Worm (Caenorhabditis elegans) whole organism, L1 larva: ENCODE data around the gene hap-1.

Source experiments
- C16A3.4 ChIP-seq: fragments of 150-350 bp; optimal IDR thresholded peaks from 2 replicates; lab custom pipeline; 2014; ENCODE audit warnings: missing biosample characterization, missing genetic modification characterization
- C34B4.2 ChIP-seq: sonication (generic microtip); optimal IDR thresholded peaks from 2 replicates; lab custom pipeline; 2017; ENCODE audit warnings: mild to moderate bottlenecking, missing genetic modification characterization, missing compliant biosample characterization
- F16B12.6 ChIP-seq: fragments of 150-350 bp; optimal IDR thresholded peaks from 2 replicates; lab custom pipeline; 2014; ENCODE audit warnings: missing biosample characterization, missing genetic modification characterization
- Y116A8C.19 ChIP-seq: sonication (generic microtip); optimal IDR thresholded peaks from 2 replicates; lab custom pipeline; 2016; ENCODE audit warnings: missing compliant biosample characterization, missing genetic modification characterization, borderline replicate concordance
- aha-1 ChIP-seq: fragments of 150-350 bp; optimal IDR thresholded peaks from 2 replicates; lab custom pipeline; 2014; ENCODE audit warnings: missing biosample characterization, missing genetic modification characterization
- alr-1 ChIP-seq: fragments of 200-800 bp; sonication (Bioruptor generic); optimal IDR thresholded peaks from 2 replicates; lab custom pipeline; 2018; ENCODE audit warnings: borderline replicate concordance, mild to moderate bottlenecking, missing genetic modification characterization, missing compliant biosample characterization
- ama-1 ChIP-seq: fragments of 150-350 bp; optimal IDR thresholded peaks from 2 replicates; lab custom pipeline; 2014
- blmp-1 ChIP-seq: fragments of 150-350 bp; optimal IDR thresholded peaks from 2 replicates; lab custom pipeline; 2014; ENCODE audit warnings: missing biosample characterization, missing genetic modification characterization
- ceh-8 ChIP-seq: fragments of 200-800 bp; sonication (Bioruptor generic); optimal IDR thresholded peaks from 2 replicates; lab custom pipeline; 2018; ENCODE audit warnings: mild to moderate bottlenecking, missing genetic modification characterization, moderate library complexity, missing compliant biosample characterization
- ceh-88 ChIP-seq: fragments of 200-800 bp; sonication (Bioruptor generic); IDR thresholded peaks from 2 replicates; pipeline ENCODE4 v1.3.6; 2022; ENCODE audit warnings: missing genetic modification characterization, missing compliant biosample characterization
- ceh-90 ChIP-seq: sonication (generic microtip); optimal IDR thresholded peaks from 2 replicates; lab custom pipeline; 2016; ENCODE audit warnings: missing genetic modification characterization, missing compliant biosample characterization
- efl-1 ChIP-seq, 4 experiments: fragments of 150-350 bp; optimal IDR thresholded peaks in 3 of 4; peaks in 1 of 4; 1 replicate in 1 of 4; 2 replicates in 3 of 4; lab custom pipeline; 2014; ENCODE audit warnings: missing biosample characterization in 2 of 4, missing genetic modification characterization in 2 of 4, missing genetic modification reagents in 2 of 4
- egl-27 ChIP-seq, 2 experiments: fragments of 150-350 bp in 1 of 2; sonication (generic microtip); optimal IDR thresholded peaks; 3 replicates each; lab custom pipeline; 2017 to 2018; ENCODE audit warnings: missing biosample characterization in 2 of 2, missing genetic modification characterization in 2 of 2, missing genetic modification reagents in 2 of 2
- fkh-10 ChIP-seq: sonication (generic microtip); optimal IDR thresholded peaks from 2 replicates; lab custom pipeline; 2017; ENCODE audit warnings: missing biosample characterization, missing genetic modification reagents, missing genetic modification characterization
- fkh-4 ChIP-seq: sonication (generic microtip); optimal IDR thresholded peaks from 2 replicates; lab custom pipeline; 2016; ENCODE audit warnings: missing compliant biosample characterization, missing genetic modification characterization, borderline replicate concordance
- fos-1 ChIP-seq: fragments of 150-350 bp; optimal IDR thresholded peaks from 2 replicates; lab custom pipeline; 2014; ENCODE audit warnings: missing biosample characterization, missing genetic modification characterization
- grh-1 ChIP-seq: fragments of 200-800 bp; sonication (Bioruptor generic); IDR thresholded peaks from 2 replicates; pipeline ENCODE4 v1.3.6; 2022; ENCODE audit warnings: missing genetic modification reagents, missing genetic modification characterization, missing compliant biosample characterization
- hlh-17 ChIP-seq: fragments of 200-800 bp; sonication (Bioruptor generic); optimal IDR thresholded peaks from 2 replicates; lab custom pipeline; 2018; ENCODE audit warnings: missing genetic modification characterization, mild to moderate bottlenecking, missing compliant biosample characterization, moderate library complexity, borderline replicate concordance
- hpl-2 ChIP-seq: fragments of 150-350 bp; optimal IDR thresholded peaks from 2 replicates; lab custom pipeline; 2014; ENCODE audit warnings: missing biosample characterization, missing genetic modification reagents, missing genetic modification characterization
- jun-1 ChIP-seq: fragments of 150-350 bp; optimal IDR thresholded peaks from 2 replicates; lab custom pipeline; 2014; ENCODE audit warnings: missing biosample characterization, missing genetic modification reagents, missing genetic modification characterization
- lin-13 ChIP-seq: fragments of 150-350 bp; optimal IDR thresholded peaks from 2 replicates; lab custom pipeline; 2014; ENCODE audit warnings: missing biosample characterization, missing genetic modification reagents, missing genetic modification characterization
- mab-9 ChIP-seq: fragments of 200-800 bp; sonication (Bioruptor generic); IDR thresholded peaks from 2 replicates; pipeline ENCODE4 v1.3.6; 2022; ENCODE audit warnings: missing genetic modification reagents, missing genetic modification characterization, missing compliant biosample characterization
- mdl-1 ChIP-seq, 2 experiments: fragments of 150-350 bp; optimal IDR thresholded peaks; 2 replicates each; lab custom pipeline; 2014 to 2017; ENCODE audit warnings: missing biosample characterization in 2 of 2, missing genetic modification characterization in 2 of 2, inconsistent platforms in 1 of 2
- mef-2 ChIP-seq: fragments of 150-350 bp; optimal IDR thresholded peaks from 2 replicates; lab custom pipeline; 2014; ENCODE audit warnings: missing biosample characterization, missing genetic modification characterization
- mep-1 ChIP-seq: fragments of 150-350 bp; optimal IDR thresholded peaks from 2 replicates; lab custom pipeline; 2014; ENCODE audit warnings: missing biosample characterization, missing genetic modification characterization
- nhr-237 ChIP-seq: fragments of 150-350 bp; optimal IDR thresholded peaks from 2 replicates; lab custom pipeline; 2014; ENCODE audit warnings: missing biosample characterization, missing genetic modification characterization
- nhr-28 ChIP-seq: fragments of 150-350 bp; optimal IDR thresholded peaks from 2 replicates; lab custom pipeline; 2014; ENCODE audit warnings: missing biosample characterization, missing genetic modification characterization
- nhr-47 ChIP-seq: sonication (generic microtip); optimal IDR thresholded peaks from 2 replicates; lab custom pipeline; 2016; ENCODE audit warnings: mild to moderate bottlenecking, missing genetic modification characterization, moderate library complexity, missing compliant biosample characterization
- nhr-71 ChIP-seq: sonication (generic microtip); optimal IDR thresholded peaks from 2 replicates; lab custom pipeline; 2016; ENCODE audit warnings: mild to moderate bottlenecking, missing genetic modification characterization, moderate library complexity, missing compliant biosample characterization
- nhr-76 ChIP-seq: sonication (generic microtip); optimal IDR thresholded peaks from 2 replicates; lab custom pipeline; 2017; ENCODE audit warnings: missing biosample characterization, missing genetic modification characterization
- nhr-85 ChIP-seq: sonication (generic microtip); peaks from one replicate; lab custom pipeline; 2016; ENCODE audit warnings: missing genetic modification characterization, inconsistent platforms, missing compliant biosample characterization
- pqm-1 ChIP-seq: sonication (generic microtip); optimal IDR thresholded peaks from 3 replicates; lab custom pipeline; 2017; ENCODE audit warnings: missing biosample characterization, missing genetic modification characterization
- rnt-1 ChIP-seq: sonication (generic microtip); optimal IDR thresholded peaks from 2 replicates; lab custom pipeline; 2016; ENCODE audit warnings: mild to moderate bottlenecking, missing genetic modification characterization, moderate library complexity, missing compliant biosample characterization
- snpc-4 ChIP-seq: fragments of 150-350 bp; optimal IDR thresholded peaks from 2 replicates; lab custom pipeline; 2014; ENCODE audit warnings: missing biosample characterization, missing genetic modification characterization
- snu-23 ChIP-seq: sonication (generic microtip); optimal IDR thresholded peaks from 2 replicates; lab custom pipeline; 2016; ENCODE audit warnings: missing genetic modification characterization, missing compliant biosample characterization
- sox-4 ChIP-seq: sonication (generic microtip); optimal IDR thresholded peaks from 2 replicates; lab custom pipeline; 2016; ENCODE audit warnings: missing genetic modification characterization, missing compliant biosample characterization
- sptf-1 ChIP-seq: fragments of 150-350 bp; optimal IDR thresholded peaks from 2 replicates; lab custom pipeline; 2014; ENCODE audit warnings: missing biosample characterization, missing genetic modification characterization
- sup-37 ChIP-seq: fragments of 200-800 bp; sonication (Bioruptor generic); optimal IDR thresholded peaks from 2 replicates; lab custom pipeline; 2018; ENCODE audit warnings: mild to moderate bottlenecking, missing genetic modification characterization, missing compliant biosample characterization
- unc-30 ChIP-seq: sonication (generic microtip); optimal IDR thresholded peaks from 2 replicates; lab custom pipeline; 2017; ENCODE audit warnings: missing biosample characterization, missing genetic modification characterization
- unc-62 ChIP-seq: fragments of 150-350 bp; optimal IDR thresholded peaks from 2 replicates; lab custom pipeline; 2014; ENCODE audit warnings: missing biosample characterization, missing genetic modification reagents, missing genetic modification characterization
- unc-98 ChIP-seq: fragments of 200-800 bp; sonication (Bioruptor generic); IDR thresholded peaks from 2 replicates; pipeline ENCODE4 v1.3.6; 2022; ENCODE audit warnings: missing genetic modification characterization, missing compliant biosample characterization
- zag-1 ChIP-seq: fragments of 150-350 bp; optimal IDR thresholded peaks from 2 replicates; lab custom pipeline; 2014; ENCODE audit warnings: missing biosample characterization, missing genetic modification characterization
- zip-4 ChIP-seq: fragments of 200-800 bp; sonication (Bioruptor generic); optimal IDR thresholded peaks from 2 replicates; lab custom pipeline; 2018; ENCODE audit warnings: mild to moderate bottlenecking, missing genetic modification characterization, moderate library complexity, missing compliant biosample characterization
- ztf-11 ChIP-seq, 2 experiments: sonication (generic microtip); optimal IDR thresholded peaks; 2 replicates each; lab custom pipeline; 2016 to 2017; ENCODE audit warnings: missing genetic modification characterization in 2 of 2, missing biosample characterization in 1 of 2, missing compliant biosample characterization in 1 of 2

hap-1 gene

ce11 chrIII:5227831-5228467, 35.8 kb upstream of the hap-1 start, which contains the start of the genes C34E10.12, C34E10.10 and atp-2 (continued):
- TF ChIP-seq efl-1 (optimal IDR thresholded peaks at IDR 0.05; lab: Kevin White, UChicago) (peak; percentile 86 to 88), efl-1 (GFP tag; optimal IDR thresholded peaks at IDR 0.05 in 1 of 2; lab: Kevin White, UChicago) (peak; percentile 79 to 97), unc-62 (GFP tag; lab: Kevin White, UChicago) (no peak), zip-4 (GFP tag; lab: Kevin White, UChicago) (peak; percentile 40), nhr-85 (tag; lab: Kevin White, UChicago) (peak; percentile 93), hpl-2 (GFP tag; lab: Kevin White, UChicago) (peak; percentile 81), pqm-1 (tag; lab: Kevin White, UChicago) (no peak), egl-27 (tag; optimal IDR thresholded peaks at IDR 0.05; lab: Kevin White, UChicago) (no peak), unc-98 (GFP tag; lab: Robert Waterston, UW) (no peak), nhr-47 (peak; percentile 89), Y116A8C.19 (tag; lab: Kevin White, UChicago) (no peak), jun-1 (tag; lab: Kevin White, UChicago) (peak; percentile 73), sptf-1 (no peak), mef-2 (tag; lab: Kevin White, UChicago) (peak; percentile 76), mdl-1 (tag; optimal IDR thresholded peaks at IDR 0.05; lab: Kevin White, UChicago) (peak in 1 of 2 experiments; percentile 66), mep-1 (tag; lab: Kevin White, UChicago) (peak; percentile 83), hlh-17 (GFP tag; lab: Kevin White, UChicago) (no peak), C16A3.4 (peak; percentile 97), lin-13 (GFP tag; lab: Kevin White, UChicago) (peak; percentile 84), C34B4.2 (peak; percentile 99), ceh-88 (peak; percentile 48), nhr-237 (tag; lab: Kevin White, UChicago) (peak; percentile 67), fkh-10 (GFP tag; lab: Kevin White, UChicago) (peak; percentile 60), sup-37 (no peak), unc-30 (tag; lab: Kevin White, UChicago) (no peak), snu-23 (GFP tag; lab: Kevin White, UChicago) (peak; percentile 95), fkh-4 (tag; lab: Kevin White, UChicago) (no peak), rnt-1 (tag; lab: Kevin White, UChicago) (peak; percentile 90), mab-9 (peak; percentile 38; the same call in 1 of the 2 replicates), F16B12.6 (peak; percentile 55), ztf-11 (tag; optimal IDR thresholded peaks at IDR 0.05; lab: Kevin White, UChicago) (peak in 1 of 2 experiments; percentile 52), alr-1 (tag; lab: Kevin White, UChicago) (no peak), fos-1 (tag; lab: Kevin White, UChicago) (peak; percentile 65), grh-1 (GFP tag; lab: Robert Waterston, UW) (peak; percentile 52; the same call in 1 of the 2 replicates), nhr-28 (tag; lab: Kevin White, UChicago) (no peak), ceh-90 (tag; lab: Kevin White, UChicago) (peak; percentile 31), nhr-76 (tag; lab: Kevin White, UChicago) (no peak), zag-1 (no peak), aha-1 (tag; lab: Kevin White, UChicago) (peak; percentile 59), blmp-1 (tag; lab: Kevin White, UChicago) (peak; percentile 59), sox-4 (tag; lab: Kevin White, UChicago) (peak; percentile 48)
- TF ChIP-seq, all 84 proteins: peak for 57

ce11 chrIII:5228839-5229238, 34.9 kb upstream of the hap-1 start:
- TF ChIP-seq ceh-8 (no peak), snpc-4 (tag; lab: Kevin White, UChicago) (no peak), ama-1 (lab: Kevin White, UChicago) (peak; percentile 20), nhr-71 (no peak), efl-1 (optimal IDR thresholded peaks at IDR 0.05; lab: Kevin White, UChicago) (no peak), efl-1 (GFP tag; optimal IDR thresholded peaks at IDR 0.05 in 1 of 2; lab: Kevin White, UChicago) (peak in 1 of 2 experiments; percentile 90)
